Worm (Caenorhabditis elegans) whole organism, L4 larva: ENCODE results near the gene Y55F3BR.1.

Experiments used
- D1046.2 ChIP-seq: fragments of 200-800 bp; sonication (Bioruptor generic); IDR thresholded peaks from 2 replicates; pipeline ENCODE4 v1.3.6; 2022; ENCODE audit warnings: missing genetic modification characterization, missing compliant biosample characterization
- F10B5.3 ChIP-seq: sonication (generic microtip); optimal IDR thresholded peaks from 2 replicates; lab custom pipeline; 2016; ENCODE audit warnings: mild to moderate bottlenecking, missing genetic modification characterization, missing compliant biosample characterization
- F26F4.8 ChIP-seq: fragments of 200-800 bp; sonication (Bioruptor generic); conservative IDR thresholded peaks from 2 replicates; pipeline ENCODE4 v1.3.6; 2022; ENCODE audit warnings: missing genetic modification characterization, missing compliant biosample characterization
- F49E8.2 ChIP-seq: sonication (generic microtip); optimal IDR thresholded peaks from 2 replicates; lab custom pipeline; 2016; ENCODE audit warnings: missing compliant biosample characterization, mild to moderate bottlenecking, missing genetic modification characterization, borderline replicate concordance
- T20F7.1 ChIP-seq: fragments of 200-800 bp; sonication (Bioruptor generic); optimal IDR thresholded peaks from 2 replicates; lab custom pipeline; 2018; ENCODE audit warnings: mild to moderate bottlenecking, missing genetic modification characterization, missing compliant biosample characterization
- T26A8.4 ChIP-seq: fragments of 200-800 bp; sonication (Bioruptor generic); IDR thresholded peaks from 2 replicates; pipeline ENCODE4 v1.3.6; 2022; ENCODE audit warnings: missing genetic modification characterization, missing compliant biosample characterization
- Y105C5A.15 ChIP-seq: fragments of 200-800 bp; sonication (Bioruptor generic); IDR thresholded peaks from 2 replicates; pipeline ENCODE4 v1.3.6; 2022; ENCODE audit warnings: missing genetic modification characterization, missing compliant biosample characterization
- Y48G9A.11 ChIP-seq: fragments of 200-800 bp; sonication (Bioruptor generic); IDR thresholded peaks from 2 replicates; pipeline ENCODE4 v1.3.6; 2022; ENCODE audit warnings: missing genetic modification reagents, missing genetic modification characterization, missing compliant biosample characterization
- ZK337.2 ChIP-seq: fragments of 200-800 bp; sonication (Bioruptor generic); IDR thresholded peaks from 2 replicates; pipeline ENCODE4 v1.3.6; 2022; ENCODE audit warnings: missing genetic modification reagents, missing genetic modification characterization, missing compliant biosample characterization
- ZK546.5 ChIP-seq, 2 experiments: sonication (generic microtip); optimal IDR thresholded peaks; 2 replicates each; lab custom pipeline; 2017; ENCODE audit warnings: missing biosample characterization in 2 of 2, missing genetic modification characterization in 2 of 2
- aha-1 ChIP-seq: fragments of 150-350 bp; peaks from one replicate; lab custom pipeline; 2014; ENCODE audit warnings: missing biosample characterization, missing genetic modification characterization
- ama-1 ChIP-seq: fragments of 150-350 bp; optimal IDR thresholded peaks from 2 replicates; lab custom pipeline; 2014; ENCODE audit warnings: inconsistent platforms, mixed read lengths
- arid-1 ChIP-seq: fragments of 200-800 bp; sonication (Bioruptor generic); conservative IDR thresholded peaks from 2 replicates; pipeline ENCODE4 v1.3.6; 2022; ENCODE audit warnings: missing genetic modification reagents, missing genetic modification characterization, missing compliant biosample characterization
- ces-1 ChIP-seq: fragments of 150-350 bp; sonication (generic microtip); optimal IDR thresholded peaks from 4 replicates; lab custom pipeline; 2014; ENCODE audit warnings: missing biosample characterization, missing genetic modification reagents, missing genetic modification characterization
- cey-2 ChIP-seq: sonication (generic microtip); optimal IDR thresholded peaks from 3 replicates; lab custom pipeline; 2017; ENCODE audit warnings: missing genetic modification characterization, mild to moderate bottlenecking, missing compliant biosample characterization, antibody characterized with exemption, borderline replicate concordance; ENCODE audit not compliant: insufficient read depth
- daf-12 ChIP-seq: fragments of 150-350 bp; optimal IDR thresholded peaks from 2 replicates; lab custom pipeline; 2014; ENCODE audit warnings: missing biosample characterization, missing genetic modification reagents, missing genetic modification characterization
- daf-16 ChIP-seq, 3 experiments: sonication (generic microtip); optimal IDR thresholded peaks; 2 replicates each; lab custom pipeline; 2016 to 2017; ENCODE audit warnings: missing genetic modification characterization in 3 of 3, missing genetic modification reagents in 3 of 3, mild to moderate bottlenecking in 2 of 3, missing compliant biosample characterization in 2 of 3, missing biosample characterization in 1 of 3, moderate library complexity in 1 of 3
- daf-19 ChIP-seq: fragments of 200-800 bp; sonication (Bioruptor generic); conservative IDR thresholded peaks from 2 replicates; pipeline ENCODE4 v1.3.6; 2022; ENCODE audit warnings: missing genetic modification characterization, missing compliant biosample characterization
- duxl-1 ChIP-seq: sonication (generic microtip); optimal IDR thresholded peaks from 2 replicates; lab custom pipeline; 2016; ENCODE audit warnings: mild to moderate bottlenecking, missing genetic modification characterization, moderate library complexity, missing compliant biosample characterization; ENCODE audit not compliant: poor library complexity
- fkh-10 ChIP-seq: fragments of 150-350 bp; optimal IDR thresholded peaks from 2 replicates; lab custom pipeline; 2014; ENCODE audit warnings: missing biosample characterization, missing genetic modification reagents, missing genetic modification characterization
- hlh-11 ChIP-seq: fragments of 200-800 bp; sonication (Bioruptor generic); optimal IDR thresholded peaks from 2 replicates; lab custom pipeline; 2018; ENCODE audit warnings: mild to moderate bottlenecking, missing genetic modification characterization, missing compliant biosample characterization
- lin-1 ChIP-seq: fragments of 200-800 bp; sonication (Bioruptor generic); IDR thresholded peaks from 2 replicates; pipeline ENCODE4 v1.3.6; 2022; ENCODE audit warnings: missing genetic modification reagents, missing genetic modification characterization, missing compliant biosample characterization
- lin-15B ChIP-seq: fragments of 150-350 bp; sonication (generic microtip); optimal IDR thresholded peaks from 3 replicates; lab custom pipeline; 2014; ENCODE audit warnings: missing biosample characterization, missing genetic modification characterization
- lsy-2 ChIP-seq, 2 experiments: fragments of 150-350 bp in 1 of 2; sonication (generic microtip) in 1 of 2; optimal IDR thresholded peaks; 2 replicates each; lab custom pipeline; 2014 to 2017; ENCODE audit warnings: missing biosample characterization in 2 of 2, missing genetic modification characterization in 2 of 2
- madf-5 ChIP-seq, 2 experiments: fragments of 200-800 bp; sonication (Bioruptor generic); IDR thresholded peaks; 2 replicates each; pipeline ENCODE4 v1.3.6; 2022; ENCODE audit warnings: missing compliant biosample characterization in 2 of 2, missing genetic modification characterization in 2 of 2
- mdl-1 ChIP-seq, 2 experiments: fragments of 150-350 bp in 1 of 2; sonication (generic microtip) in 1 of 2; optimal IDR thresholded peaks; 2 replicates each; lab custom pipeline; 2014 to 2017; ENCODE audit warnings: missing biosample characterization in 2 of 2, missing genetic modification characterization in 2 of 2
- nhr-111 ChIP-seq: fragments of 200-800 bp; sonication (Bioruptor generic); optimal IDR thresholded peaks from 2 replicates; lab custom pipeline; 2018; ENCODE audit warnings: mild to moderate bottlenecking, missing genetic modification characterization, missing compliant biosample characterization
- nhr-237 ChIP-seq: sonication (generic microtip); optimal IDR thresholded peaks from 2 replicates; lab custom pipeline; 2017; ENCODE audit warnings: missing biosample characterization, missing genetic modification characterization
- nhr-41 ChIP-seq: fragments of 200-800 bp; sonication (Bioruptor generic); IDR thresholded peaks from 2 replicates; pipeline ENCODE4 v1.3.6; 2022; ENCODE audit warnings: missing genetic modification reagents, missing genetic modification characterization, missing compliant biosample characterization
- nhr-42 ChIP-seq: fragments of 200-800 bp; sonication (Bioruptor generic); IDR thresholded peaks from 2 replicates; pipeline ENCODE4 v1.3.6; 2022; ENCODE audit warnings: missing genetic modification characterization, missing compliant biosample characterization
- nhr-48 ChIP-seq: sonication (generic microtip); optimal IDR thresholded peaks from 2 replicates; lab custom pipeline; 2016; ENCODE audit warnings: mild to moderate bottlenecking, missing genetic modification characterization, missing compliant biosample characterization
- nhr-76 ChIP-seq: fragments of 150-350 bp; optimal IDR thresholded peaks from 2 replicates; lab custom pipeline; 2014; ENCODE audit warnings: missing biosample characterization, missing genetic modification characterization
- php-3 ChIP-seq: fragments of 200-800 bp; sonication (Bioruptor generic); IDR thresholded peaks from 2 replicates; pipeline ENCODE4 v1.3.6; 2022; ENCODE audit warnings: missing genetic modification reagents, missing genetic modification characterization, missing compliant biosample characterization
- saeg-2 ChIP-seq: fragments of 200-800 bp; sonication (Bioruptor generic); IDR thresholded peaks from 2 replicates; pipeline ENCODE4 v1.3.6; 2022; ENCODE audit warnings: missing genetic modification reagents, missing genetic modification characterization, missing compliant biosample characterization
- set-16 ChIP-seq: fragments of 200-800 bp; sonication (Bioruptor generic); IDR thresholded peaks from 2 replicates; pipeline ENCODE4 v1.3.6; 2022; ENCODE audit warnings: missing genetic modification reagents, missing genetic modification characterization, missing compliant biosample characterization
- skn-1 ChIP-seq: fragments of 150-350 bp; optimal IDR thresholded peaks from 2 replicates; lab custom pipeline; 2014; ENCODE audit warnings: missing biosample characterization, missing genetic modification characterization
- spr-3 ChIP-seq: fragments of 200-800 bp; sonication (Bioruptor generic); optimal IDR thresholded peaks from 2 replicates; lab custom pipeline; 2018; ENCODE audit warnings: mild to moderate bottlenecking, missing genetic modification characterization, missing compliant biosample characterization
- tag-97 ChIP-seq: fragments of 200-800 bp; sonication (Bioruptor generic); IDR thresholded peaks from 2 replicates; pipeline ENCODE4 v1.3.6; 2022; ENCODE audit warnings: missing genetic modification characterization, missing compliant biosample characterization
- tra-1 ChIP-seq: fragments of 200-800 bp; sonication (Bioruptor generic); IDR thresholded peaks from 2 replicates; pipeline ENCODE4 v1.3.6; 2022; ENCODE audit warnings: missing genetic modification reagents, missing genetic modification characterization, missing compliant biosample characterization
- unc-62 ChIP-seq, 3 experiments: fragments of 150-350 bp in 1 of 3; sonication (generic microtip); optimal IDR thresholded peaks in 2 of 3; peaks in 1 of 3; 1 replicate in 1 of 3; 2 replicates in 2 of 3; lab custom pipeline; 2014 to 2017; ENCODE audit warnings: missing biosample characterization in 3 of 3, missing genetic modification characterization in 3 of 3, missing genetic modification reagents in 3 of 3, missing genotype in 1 of 3
- vab-7 ChIP-seq: fragments of 200-800 bp; sonication (Bioruptor generic); IDR thresholded peaks from 2 replicates; pipeline ENCODE4 v1.3.6; 2022; ENCODE audit warnings: missing genetic modification reagents, missing genetic modification characterization, missing compliant biosample characterization
- zag-1 ChIP-seq: fragments of 150-350 bp; optimal IDR thresholded peaks from 2 replicates; lab custom pipeline; 2014; ENCODE audit warnings: missing biosample characterization, missing genetic modification characterization
- zip-11 ChIP-seq: fragments of 200-800 bp; sonication (Bioruptor generic); IDR thresholded peaks from 2 replicates; pipeline ENCODE4 v1.3.6; 2022; ENCODE audit warnings: missing genetic modification characterization, missing compliant biosample characterization
- ztf-7 ChIP-seq: fragments of 150-350 bp; optimal IDR thresholded peaks from 2 replicates; lab custom pipeline; 2014; ENCODE audit warnings: missing biosample characterization, missing genetic modification characterization

The Y55F3BR.1 gene

DNA sequence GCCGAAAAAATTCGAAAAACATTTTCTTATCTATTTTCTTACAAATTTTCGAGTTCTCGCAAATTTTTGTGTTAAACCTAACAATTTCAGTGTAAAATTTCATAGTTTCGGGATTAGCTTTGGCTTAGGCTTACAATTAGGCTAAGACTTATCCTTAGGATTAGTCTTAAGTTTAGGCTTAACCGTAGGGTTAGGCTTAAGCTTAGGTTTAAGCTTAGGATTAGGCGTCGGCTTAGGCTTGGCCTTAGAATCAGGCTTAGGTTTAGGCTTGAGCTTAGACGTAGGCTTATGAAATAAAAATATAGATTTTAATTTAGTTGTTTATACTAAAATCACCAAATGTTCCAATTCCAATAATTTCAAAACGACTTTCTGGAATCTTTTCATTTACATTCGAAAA lies 18.6 kb upstream of the Y55F3BR.1 start:
- no peak for TF ChIP-seq tra-1
- peak; percentile 7 for TF ChIP-seq aha-1 (tag; lab: Kevin White, UChicago)
- no peak for TF ChIP-seq Y48G9A.11 (GFP tag; lab: Robert Waterston, UW)
- TF ChIP-seq, all 104 proteins: peak for 1

DNA sequence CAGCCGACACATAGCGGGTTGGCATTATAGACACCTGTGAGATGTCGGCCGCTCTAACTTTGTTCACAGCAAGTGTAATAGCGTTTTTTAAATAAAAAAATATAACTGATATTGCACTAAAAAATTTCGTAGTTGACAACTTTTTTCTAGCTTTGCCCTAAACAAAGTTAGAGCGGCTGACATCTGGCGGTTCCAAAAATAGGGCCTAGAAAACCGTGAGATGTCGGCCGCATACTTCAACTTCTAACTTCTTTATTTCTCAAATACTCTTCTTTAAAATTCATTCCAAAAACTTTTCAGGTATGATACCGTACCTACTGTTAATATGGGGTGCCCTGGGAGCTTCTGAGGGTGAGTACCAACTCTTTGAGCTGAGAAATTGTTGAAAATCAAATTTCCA lies 16.0 kb upstream of the Y55F3BR.1 start, which contains the start of gene Y55F3BR.2:
Gene Y55F3BR.2, plus strand, starts transcription at position 301 of the 400 bp plus-strand sequence.
- TF ChIP-seq saeg-2 (no peak), vab-7 (no peak), ces-1 (no peak), hlh-11 (tag; lab: Kevin White, UChicago) (no peak), F26F4.8 (GFP tag; lab: Robert Waterston, UW) (no peak), Y105C5A.15 (GFP tag; lab: Robert Waterston, UW) (no peak), lin-1 (GFP tag; lab: Robert Waterston, UW) (no peak), nhr-237 (no peak), ZK546.5 (tag; optimal IDR thresholded peaks at IDR 0.05; lab: Kevin White, UChicago) (no peak), zag-1 (tag; lab: Kevin White, UChicago) (no peak), cey-2 (no peak), nhr-42 (GFP tag; lab: Robert Waterston, UW) (no peak), skn-1 (tag; lab: Kevin White, UChicago) (no peak), F49E8.2 (tag; lab: Kevin White, UChicago) (no peak)

DNA sequence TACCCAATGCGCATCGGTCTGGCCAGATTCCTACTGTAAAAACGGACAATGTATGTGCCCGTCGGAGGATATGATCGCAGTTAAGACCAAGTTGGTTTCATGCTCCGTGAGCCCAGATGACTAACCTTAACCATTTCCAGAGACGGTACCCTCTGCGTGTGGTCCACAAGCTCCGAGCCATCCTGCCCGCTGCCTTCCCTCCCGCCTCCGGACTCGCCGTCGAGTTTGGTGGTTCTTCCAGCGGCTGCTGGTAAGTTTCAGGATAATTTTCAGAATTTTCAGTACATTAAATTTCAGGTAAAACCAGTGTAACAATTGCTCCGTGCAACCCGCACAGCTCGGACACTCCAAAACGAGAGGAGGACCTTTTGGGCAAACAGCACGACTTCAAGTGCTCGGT lies 13.8 kb upstream of the Y55F3BR.1 start:
- TF ChIP-seq Y48G9A.11 (GFP tag; lab: Robert Waterston, UW) = no peak
- TF ChIP-seq set-16 (GFP tag; lab: Robert Waterston, UW) = peak; percentile 59
- no peak for TF ChIP-seq lin-15B (tag; lab: Kevin White, UChicago)
- TF ChIP-seq ztf-7 = no peak
- TF ChIP-seq daf-12 (tag; lab: Kevin White, UChicago) = no peak
- TF ChIP-seq ZK337.2 (GFP tag; lab: Robert Waterston, UW) = no peak
- TF ChIP-seq F10B5.3 = no peak

DNA sequence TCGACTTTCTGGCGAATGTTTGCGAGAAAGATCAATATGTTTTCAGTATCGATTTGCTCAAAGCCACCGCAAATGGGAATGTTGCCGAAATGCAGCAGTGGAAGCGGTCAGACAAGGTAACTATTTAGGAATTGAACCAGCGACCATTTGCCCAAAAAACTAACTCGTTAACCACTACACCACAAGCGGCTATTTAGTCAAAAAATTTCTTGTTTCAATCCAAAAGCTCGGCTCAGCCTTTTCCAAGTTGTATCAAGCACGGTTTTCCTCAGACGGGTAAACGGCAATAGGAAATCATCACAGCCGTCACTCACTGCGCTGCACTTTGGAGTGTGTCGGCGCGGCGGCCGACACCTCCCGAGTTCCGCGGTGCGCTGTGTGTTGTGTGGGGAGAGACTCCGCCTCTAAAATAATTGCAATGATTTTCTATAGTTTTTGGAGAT lies 7.7 kb upstream of the Y55F3BR.1 start:
- peak; percentile 49; the same call in 1 of the 2 replicates for TF ChIP-seq php-3 (GFP tag; lab: Robert Waterston, UW)
- no peak for TF ChIP-seq madf-5 (GFP tag; IDR thresholded peaks at IDR 0.05; lab: Robert Waterston, UW)
- TF ChIP-seq T20F7.1 (GFP tag; lab: Kevin White, UChicago) = no peak
- TF ChIP-seq lin-15B (tag; lab: Kevin White, UChicago) = no peak
- TF ChIP-seq unc-62 (GFP tag; optimal IDR thresholded peaks at IDR 0.05 in 1 of 2; lab: Kevin White, UChicago) = peak in 1 of 2 experiments; percentile 99
- TF ChIP-seq unc-62 (tag; optimal IDR thresholded peaks at IDR 0.05; lab: Kevin White, UChicago) = no peak
- TF ChIP-seq cey-2 = no peak
- no peak for TF ChIP-seq nhr-41 (GFP tag; lab: Robert Waterston, UW)
- TF ChIP-seq D1046.2 (GFP tag; lab: Robert Waterston, UW) = 0 out of 2 replicates have a peak, but pooled peaks have one; percentile 56
- no peak for TF ChIP-seq ztf-7
- TF ChIP-seq Y105C5A.15 (GFP tag; lab: Robert Waterston, UW) = no peak
- no peak for TF ChIP-seq zip-11 (GFP tag; lab: Robert Waterston, UW)
- no peak for TF ChIP-seq nhr-76 (tag; lab: Kevin White, UChicago)
- TF ChIP-seq mdl-1 (tag; optimal IDR thresholded peaks at IDR 0.05; lab: Kevin White, UChicago) = peak in 1 of 2 experiments; percentile 11
- TF ChIP-seq nhr-237 = no peak
- TF ChIP-seq set-16 (GFP tag; lab: Robert Waterston, UW) = peak; percentile 60; the same call in 1 of the 2 replicates
- peak; percentile 96 for TF ChIP-seq F49E8.2 (tag; lab: Kevin White, UChicago)
- peak; percentile 65 for TF ChIP-seq nhr-48 (tag; lab: Kevin White, UChicago)
- no peak for TF ChIP-seq fkh-10 (GFP tag; lab: Kevin White, UChicago)
- TF ChIP-seq daf-16 (GFP tag; optimal IDR thresholded peaks at IDR 0.05; lab: Kevin White, UChicago) = peak; percentile 48 to 51
- TF ChIP-seq daf-16 (tag; optimal IDR thresholded peaks at IDR 0.05; lab: Kevin White, UChicago) = peak; percentile 84
- TF ChIP-seq ama-1 (lab: Kevin White, UChicago) = peak; percentile 99
- TF ChIP-seq tag-97 (GFP tag; lab: Robert Waterston, UW) = no peak
- TF ChIP-seq nhr-111 (GFP tag; lab: Kevin White, UChicago) = no peak
- peak; percentile 79 for TF ChIP-seq spr-3 (GFP tag; lab: Kevin White, UChicago)
- TF ChIP-seq duxl-1 (tag; lab: Kevin White, UChicago) = peak; percentile 79
- TF ChIP-seq T26A8.4 = peak; percentile 89
- TF ChIP-seq lsy-2 (tag; optimal IDR thresholded peaks at IDR 0.05; lab: Kevin White, UChicago) = peak; percentile 50 to 73
- no peak for TF ChIP-seq daf-19 (GFP tag; lab: Robert Waterston, UW)
- TF ChIP-seq saeg-2 = no peak
- peak; percentile 74; the same call in 1 of the 2 replicates for TF ChIP-seq arid-1 (GFP tag; lab: Robert Waterston, UW)
